Worm (Caenorhabditis elegans) whole organism, early embryonic: ENCODE data around the gene rpn-6.1.
A peak's percentile ranks its signal among the peaks of the same experiment; 100 is the strongest.

ENCODE experiments used
- B0310.2 ChIP-seq: sonication (generic microtip); optimal IDR thresholded peaks from 2 replicates; lab custom pipeline; 2016; ENCODE audit warnings: mild to moderate bottlenecking, missing genetic modification characterization, missing compliant biosample characterization
- F13C5.2 ChIP-seq: sonication (generic microtip); optimal IDR thresholded peaks from 2 replicates; lab custom pipeline; 2017; ENCODE audit warnings: mild to moderate bottlenecking, missing genetic modification characterization, inconsistent platforms, missing compliant biosample characterization
- aly-1 ChIP-seq: sonication (generic microtip); optimal IDR thresholded peaks from 2 replicates; lab custom pipeline; 2016; ENCODE audit warnings: missing genetic modification characterization, missing compliant biosample characterization
- ama-1 ChIP-seq: fragments of 150-350 bp; optimal IDR thresholded peaks from 2 replicates; lab custom pipeline; 2014
- ceh-13 ChIP-seq: fragments of 200-800 bp; sonication (Bioruptor generic); optimal IDR thresholded peaks from 2 replicates; lab custom pipeline; 2018; ENCODE audit warnings: mild to moderate bottlenecking, missing genetic modification characterization, missing compliant biosample characterization
- ceh-36 ChIP-seq: sonication (generic microtip); optimal IDR thresholded peaks from 2 replicates; lab custom pipeline; 2016; ENCODE audit warnings: missing genetic modification characterization, inconsistent platforms, missing compliant biosample characterization
- ets-7 ChIP-seq: sonication (generic microtip); optimal IDR thresholded peaks from 2 replicates; lab custom pipeline; 2016; ENCODE audit warnings: missing genotype, missing genetic modification characterization, missing compliant biosample characterization
- flt-1 ChIP-seq: fragments of 200-800 bp; sonication (Bioruptor generic); IDR thresholded peaks from 2 replicates; pipeline ENCODE4 v1.3.6; 2022; ENCODE audit warnings: missing genetic modification characterization, missing compliant biosample characterization
- hmbx-1 ChIP-seq: sonication (generic microtip); optimal IDR thresholded peaks from 2 replicates; lab custom pipeline; 2016; ENCODE audit warnings: mild to moderate bottlenecking, missing genetic modification characterization, missing compliant biosample characterization
- hmg-4 ChIP-seq: fragments of 200-800 bp; sonication (Bioruptor generic); optimal IDR thresholded peaks from 2 replicates; lab custom pipeline; 2018; ENCODE audit warnings: mild to moderate bottlenecking, missing genetic modification characterization, missing compliant biosample characterization
- hnd-1 ChIP-seq: sonication (generic microtip); optimal IDR thresholded peaks from 2 replicates; lab custom pipeline; 2016; ENCODE audit warnings: missing genetic modification characterization, missing compliant biosample characterization
- pes-1 ChIP-seq: fragments of 200-800 bp; sonication (Bioruptor generic); IDR thresholded peaks from 2 replicates; pipeline ENCODE4 v1.3.6; 2022; ENCODE audit warnings: missing genetic modification reagents, missing genetic modification characterization, missing compliant biosample characterization
- scrt-1 ChIP-seq: fragments of 200-800 bp; sonication (Bioruptor generic); IDR thresholded peaks from 2 replicates; pipeline ENCODE4 v1.3.6; 2022; ENCODE audit warnings: missing genetic modification characterization, missing compliant biosample characterization
- sea-1 ChIP-seq: fragments of 200-800 bp; sonication (Bioruptor generic); conservative IDR thresholded peaks from 2 replicates; pipeline ENCODE4 v1.3.6; 2022; ENCODE audit warnings: missing genetic modification characterization, missing compliant biosample characterization
- tbx-11 ChIP-seq: fragments of 200-800 bp; sonication (Bioruptor generic); IDR thresholded peaks from 2 replicates; pipeline ENCODE4 v1.3.6; 2022; ENCODE audit warnings: missing genetic modification characterization, missing compliant biosample characterization
- tbx-37 ChIP-seq: fragments of 200-800 bp; sonication (Bioruptor generic); conservative IDR thresholded peaks from 2 replicates; pipeline ENCODE4 v1.3.6; 2022; ENCODE audit warnings: missing genetic modification reagents, missing genetic modification characterization, missing compliant biosample characterization
- tra-4 ChIP-seq: sonication (generic microtip); optimal IDR thresholded peaks from 2 replicates; lab custom pipeline; 2017; ENCODE audit warnings: missing genetic modification characterization, missing compliant biosample characterization

Gene rpn-6.1

ce11 chrIII:6971662-6972284 is 10.0 kb upstream of the rpn-6.1 start, which contains the start of the genes eef-1A.1 and rfc-4:
Gene eef-1A.1 (minus strand): TSS chrIII:6971712.
Gene rfc-4 (plus strand): TSS chrIII:6972253.
- TF ChIP-seq hmg-4 (GFP tag; lab: Kevin White, UChicago) (peak; percentile 61), hnd-1 (peak; percentile 50), tbx-37 (GFP tag; lab: Robert Waterston, UW) (peak; percentile 59), aly-1 (no peak), sea-1 (no peak), tbx-11 (no peak), ceh-36 (tag; lab: Kevin White, UChicago) (peak; percentile 7), tra-4 (tag; lab: Kevin White, UChicago) (no peak), ama-1 (lab: Kevin White, UChicago) (no peak), F13C5.2 (tag; lab: Kevin White, UChicago) (peak; percentile 89), ceh-13 (GFP tag; lab: Kevin White, UChicago) (no peak), flt-1 (GFP tag; lab: Robert Waterston, UW) (peak; percentile 84), pes-1 (no peak; the same call in 1 of the 2 replicates), B0310.2 (tag; lab: Kevin White, UChicago) (no peak), scrt-1 (GFP tag; lab: Robert Waterston, UW) (no peak), ets-7 (no peak), hmbx-1 (peak; percentile 9)

- TF ChIP-seq ceh-36 (tag; lab: Kevin White, UChicago) (no peak), F13C5.2 (tag; lab: Kevin White, UChicago) (no peak), ceh-13 (GFP tag; lab: Kevin White, UChicago) (no peak), tbx-11 (no peak), hmg-4 (GFP tag; lab: Kevin White, UChicago) (no peak), flt-1 (GFP tag; lab: Robert Waterston, UW) (no peak), scrt-1 (GFP tag; lab: Robert Waterston, UW) (no peak), B0310.2 (tag; lab: Kevin White, UChicago) (no peak), tbx-37 (GFP tag; lab: Robert Waterston, UW) (no peak), sea-1 (no peak), pes-1 (no peak), ama-1 (lab: Kevin White, UChicago) (no peak), ets-7 (no peak), aly-1 (no peak), hnd-1 (no peak), tra-4 (tag; lab: Kevin White, UChicago) (no peak)
Observed at ce11 chrIII:6970744-6971143, 8.9 kb upstream of the rpn-6.1 start.

- TF ChIP-seq ceh-13 (GFP tag; lab: Kevin White, UChicago) (no peak), F13C5.2 (tag; lab: Kevin White, UChicago) (no peak)
Observed at ce11 chrIII:6969781-6970342, 8.1 kb upstream of the rpn-6.1 start.

ce11 chrIII:6969090-6969489 is 7.3 kb upstream of the rpn-6.1 start, which contains the start of gene F31E3.12:
Gene F31E3.12 (plus strand): TSS chrIII:6969390.
- no peak for TF ChIP-seq aly-1

DNA sequence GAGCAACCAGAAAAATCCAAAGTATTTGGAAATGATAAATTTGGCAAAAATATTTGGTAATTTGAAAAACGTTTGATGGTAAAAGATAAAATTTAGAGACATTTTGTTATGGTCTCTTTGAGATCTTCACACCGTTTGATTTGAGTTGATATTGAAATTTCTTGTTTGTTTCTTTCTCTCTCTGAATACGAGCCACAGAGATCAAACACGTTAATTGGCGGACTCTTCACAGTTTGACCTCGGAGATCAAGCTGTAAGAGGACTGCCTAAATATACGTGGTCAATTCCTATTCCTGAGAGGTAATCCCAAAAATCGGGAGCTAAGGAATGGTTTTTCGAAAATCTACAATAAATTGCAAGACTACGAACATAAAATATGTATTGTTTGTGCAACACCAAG is 6.9 kb upstream of the rpn-6.1 start:
- TF ChIP-seq ets-7, result no peak
- no peak for TF ChIP-seq ceh-36 (tag; lab: Kevin White, UChicago)
- no peak for TF ChIP-seq hmbx-1
- no peak for TF ChIP-seq ama-1 (lab: Kevin White, UChicago)
- TF ChIP-seq ceh-13 (GFP tag; lab: Kevin White, UChicago), result no peak
- TF ChIP-seq F13C5.2 (tag; lab: Kevin White, UChicago), result no peak
- TF ChIP-seq hnd-1, result no peak
- TF ChIP-seq scrt-1 (GFP tag; lab: Robert Waterston, UW), result no peak
- TF ChIP-seq tbx-37 (GFP tag; lab: Robert Waterston, UW), result no peak
- no peak for TF ChIP-seq tra-4 (tag; lab: Kevin White, UChicago)
- no peak for TF ChIP-seq aly-1
- no peak for TF ChIP-seq tbx-11
- TF ChIP-seq B0310.2 (tag; lab: Kevin White, UChicago), result no peak
- no peak for TF ChIP-seq pes-1
- TF ChIP-seq sea-1, result no peak

- no peak for TF ChIP-seq ets-7
- no peak for TF ChIP-seq tbx-37 (GFP tag; lab: Robert Waterston, UW)
- no peak for TF ChIP-seq aly-1
- TF ChIP-seq flt-1 (GFP tag; lab: Robert Waterston, UW), result no peak
- no peak for TF ChIP-seq tbx-11
- no peak for TF ChIP-seq hmbx-1
- no peak for TF ChIP-seq ceh-13 (GFP tag; lab: Kevin White, UChicago)
Observed at ce11 chrIII:6968080-6968639, 6.4 kb upstream of the rpn-6.1 start, which contains the start of gene panl-2. Gene panl-2 (minus strand): TSS chrIII:6968130.

DNA sequence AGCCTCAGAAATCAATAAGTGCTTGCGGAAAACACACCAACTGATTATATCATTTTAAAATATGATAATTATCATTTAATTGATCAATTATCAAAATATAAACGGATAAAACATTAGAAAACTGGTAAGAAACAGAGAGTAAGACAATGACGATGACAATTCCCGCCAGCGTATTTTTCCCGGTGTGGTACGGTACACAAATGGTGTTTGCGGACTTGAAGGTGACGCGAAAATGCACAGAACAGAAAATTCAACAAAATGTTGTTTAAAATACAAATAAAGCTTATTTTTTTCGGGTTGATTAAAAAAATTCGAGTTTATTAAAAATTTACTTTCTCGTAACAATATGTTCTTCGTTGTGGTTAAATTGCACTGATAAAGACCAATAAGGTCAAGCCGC is 634 bp downstream of the rpn-6.1 start:
- peak; percentile 8 for TF ChIP-seq F13C5.2 (tag; lab: Kevin White, UChicago)
- no peak for TF ChIP-seq ets-7

DNA sequence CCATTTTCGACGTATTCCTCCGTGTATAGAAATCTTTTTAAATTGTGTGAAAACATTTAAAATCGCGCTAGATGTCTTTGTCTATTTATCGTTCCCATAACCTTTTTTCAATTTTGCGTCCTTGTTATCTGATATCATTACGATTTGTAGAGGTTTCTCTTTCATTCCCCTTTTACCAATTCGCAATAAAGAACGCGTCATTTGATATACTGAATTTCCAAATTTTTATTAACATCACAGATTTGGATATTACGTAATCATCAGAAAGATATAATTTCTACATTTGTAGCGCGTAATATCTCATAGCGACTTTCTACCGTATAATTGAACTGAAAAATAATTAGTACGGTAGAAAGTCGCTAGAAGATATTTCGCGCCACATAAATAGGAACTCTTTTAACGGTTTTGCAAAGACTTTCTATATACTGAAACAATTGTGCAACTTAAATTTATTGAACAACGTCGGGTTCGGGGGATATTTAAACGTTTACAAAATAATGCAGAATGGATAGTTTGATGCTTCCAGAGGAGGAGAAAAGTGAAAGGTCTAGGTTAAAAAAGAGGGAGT is 3.0 kb downstream of the rpn-6.1 start:
- no peak for TF ChIP-seq tbx-37 (GFP tag; lab: Robert Waterston, UW)
- TF ChIP-seq hmbx-1, result no peak
- TF ChIP-seq tra-4 (tag; lab: Kevin White, UChicago), result no peak
- TF ChIP-seq scrt-1 (GFP tag; lab: Robert Waterston, UW), result no peak
- TF ChIP-seq ama-1 (lab: Kevin White, UChicago), result no peak
- TF ChIP-seq ets-7, result no peak
- no peak for TF ChIP-seq B0310.2 (tag; lab: Kevin White, UChicago)
- TF ChIP-seq ceh-36 (tag; lab: Kevin White, UChicago), result no peak
- no peak for TF ChIP-seq hmg-4 (GFP tag; lab: Kevin White, UChicago)
- no peak for TF ChIP-seq tbx-11
